Worm (Caenorhabditis elegans) whole organism, L2 larva: ENCODE data around the gene col-118.
A peak's percentile ranks its signal among the peaks of the same experiment; 100 is the strongest.

Experiments used
- R02D3.7 ChIP-seq: fragments of 150-350 bp; optimal IDR thresholded peaks from 2 replicates; lab custom pipeline; 2014; ENCODE audit warnings: missing biosample characterization, missing genetic modification characterization
- gmeb-1 ChIP-seq: fragments of 150-350 bp; optimal IDR thresholded peaks from 2 replicates; lab custom pipeline; 2014; ENCODE audit warnings: missing biosample characterization, missing genetic modification characterization

ce11 chrIV:8869624-8870023 lies 21.6 kb downstream of the col-118 start, which contains the start of gene npp-23:
- peak; percentile 94 for TF ChIP-seq gmeb-1 (tag; lab: Kevin White, UChicago)
- no peak for TF ChIP-seq R02D3.7 (tag; lab: Kevin White, UChicago)
